Fruit fly (Drosophila melanogaster) whole organism, embryonic: ENCODE results near the gene CG12522.

ENCODE experiments used
- Awh ChIP-seq: fragments of 200-800 bp; sonication (Bioruptor generic); IDR thresholded peaks from 2 replicates; pipeline ENCODE4, ENCODE4 v1.3.6; 2022; ENCODE audit warnings: missing biosample characterization, missing genetic modification characterization
- BtbVII ChIP-seq: fragments of 200-800 bp; sonication (Bioruptor generic); optimal IDR thresholded peaks from 3 replicates; lab custom pipeline; 2017; ENCODE audit warnings: missing biosample characterization, mild to moderate bottlenecking, missing genetic modification characterization
- CG10209 ChIP-seq: fragments of 200-800 bp; sonication (Bioruptor generic); optimal IDR thresholded peaks from 3 replicates; lab custom pipeline; 2017; ENCODE audit warnings: missing biosample characterization, mild to moderate bottlenecking, missing genetic modification characterization, missing genetic modification reagents
- CG10267 ChIP-seq: fragments of 200-800 bp; sonication (Bioruptor generic); optimal IDR thresholded peaks from 2 replicates; lab custom pipeline; 2018; ENCODE audit warnings: missing biosample characterization, mild to moderate bottlenecking, missing genetic modification characterization, moderate library complexity
- CG12391 ChIP-seq: fragments of 200-800 bp; sonication (Bioruptor generic); optimal IDR thresholded peaks from 3 replicates; lab custom pipeline; 2018; ENCODE audit warnings: missing biosample characterization, mild to moderate bottlenecking, missing genetic modification characterization, moderate library complexity
- CG12744 ChIP-seq: fragments of 200-800 bp; sonication (Bioruptor generic); optimal IDR thresholded peaks from 2 replicates; lab custom pipeline; 2016; ENCODE audit warnings: missing biosample characterization, missing genetic modification characterization
- CG13123 ChIP-seq: fragments of 200-800 bp; sonication (Bioruptor generic); optimal IDR thresholded peaks from 2 replicates; lab custom pipeline; 2016; ENCODE audit warnings: missing biosample characterization, missing genetic modification characterization
- CG15269 ChIP-seq: fragments of 200-800 bp; sonication (Bioruptor generic); optimal IDR thresholded peaks from 2 replicates; lab custom pipeline; 2018; ENCODE audit warnings: missing biosample characterization, mild to moderate bottlenecking, missing genetic modification characterization, moderate library complexity
- CG15514 ChIP-seq: fragments of 200-800 bp; sonication (Bioruptor generic); optimal IDR thresholded peaks from 3 replicates; lab custom pipeline; 2017; ENCODE audit warnings: missing biosample characterization, missing genetic modification characterization, mild to moderate bottlenecking, moderate library complexity, missing genetic modification reagents
- CG15696 ChIP-seq: fragments of 200-800 bp; sonication (Bioruptor generic); optimal IDR thresholded peaks from 2 replicates; lab custom pipeline; 2019; ENCODE audit warnings: missing biosample characterization, mild to moderate bottlenecking, missing genetic modification characterization, moderate library complexity
- CG16815 ChIP-seq: fragments of 200-800 bp; sonication (Bioruptor generic); optimal IDR thresholded peaks from 3 replicates; lab custom pipeline; 2017; ENCODE audit warnings: missing biosample characterization, mild to moderate bottlenecking, missing genetic modification characterization
- CG16863 ChIP-seq: fragments of 200-800 bp; sonication (Bioruptor generic); optimal IDR thresholded peaks from 3 replicates; lab custom pipeline; 2016; ENCODE audit warnings: missing biosample characterization, missing genetic modification characterization
- CG1792 ChIP-seq: fragments of 200-800 bp; sonication (Bioruptor generic); optimal IDR thresholded peaks from 2 replicates; lab custom pipeline; 2016; ENCODE audit warnings: missing biosample characterization, missing genetic modification characterization
- CG18262 ChIP-seq: fragments of 200-800 bp; optimal IDR thresholded peaks from 3 replicates; lab custom pipeline; 2019; ENCODE audit warnings: missing biosample characterization, mild to moderate bottlenecking, missing genetic modification characterization, moderate library complexity
- CG18476 ChIP-seq: fragments of 200-800 bp; sonication (Bioruptor generic); optimal IDR thresholded peaks from 2 replicates; lab custom pipeline; 2016; ENCODE audit warnings: missing biosample characterization, mild to moderate bottlenecking, missing genetic modification characterization
- CG2129 ChIP-seq: fragments of 200-800 bp; sonication (Bioruptor generic); IDR thresholded peaks from 2 replicates; pipeline ENCODE4 v1.3.6; 2022; ENCODE audit warnings: missing biosample characterization, missing genetic modification characterization; ENCODE audit not compliant: partially characterized antibody
- CG34422 ChIP-seq: fragments of 200-800 bp; sonication (Bioruptor generic); IDR thresholded peaks from 3 replicates; pipeline ENCODE4 v1.3.6; 2022; ENCODE audit warnings: missing biosample characterization, missing genetic modification characterization
- CG4617 ChIP-seq: fragments of 200-800 bp; sonication (Bioruptor generic); optimal IDR thresholded peaks from 3 replicates; lab custom pipeline; 2016; ENCODE audit warnings: missing biosample characterization, missing genetic modification characterization, borderline replicate concordance
- Gsc ChIP-seq: fragments of 200-800 bp; sonication (Bioruptor generic); IDR thresholded peaks from 2 replicates; pipeline ENCODE4 v1.3.6; 2022; ENCODE audit warnings: missing biosample characterization, missing genetic modification characterization
- Lpt ChIP-seq: fragments of >200 bp; optimal IDR thresholded peaks from 2 replicates; lab custom pipeline; 2018; ENCODE audit warnings: missing biosample characterization, missing genetic modification characterization
- Nf-YA ChIP-seq: fragments of 200-800 bp; sonication (Bioruptor generic); IDR thresholded peaks from 2 replicates; pipeline ENCODE4 v1.3.6; 2022; ENCODE audit warnings: missing biosample characterization, missing genetic modification characterization
- NfI ChIP-seq: fragments of 200-800 bp; sonication (Bioruptor generic); optimal IDR thresholded peaks from 3 replicates; lab custom pipeline; 2018; ENCODE audit warnings: missing biosample characterization, mild to moderate bottlenecking, missing genetic modification characterization, moderate library complexity
- Opbp ChIP-seq: fragments of 200-800 bp; sonication (Bioruptor generic); IDR thresholded peaks from 3 replicates; pipeline ENCODE4 v1.3.6; 2022; ENCODE audit warnings: missing biosample characterization, missing genetic modification characterization; ENCODE audit not compliant: partially characterized antibody
- Ssrp ChIP-seq: fragments of 200-800 bp; sonication (Bioruptor generic); optimal IDR thresholded peaks from 2 replicates; lab custom pipeline; 2018; ENCODE audit warnings: missing biosample characterization, mild to moderate bottlenecking, missing genetic modification characterization, moderate library complexity
- Trl ChIP-seq, 3 experiments: fragments of >200 bp in 2 of 3; fragments of 200-800 bp in 1 of 3; sonication (Bioruptor generic) in 1 of 3; optimal IDR thresholded peaks; 2 replicates in 1 of 3; 3 replicates in 2 of 3; lab custom pipeline; 2016 to 2017; ENCODE audit warnings: missing biosample characterization in 1 of 3, missing genetic modification characterization in 1 of 3
- Vsx1 ChIP-seq: fragments of 200-800 bp; sonication (Bioruptor generic); optimal IDR thresholded peaks from 2 replicates; lab custom pipeline; 2017; ENCODE audit warnings: missing biosample characterization, mild to moderate bottlenecking, missing genetic modification characterization, missing genetic modification reagents
- YL-1 ChIP-seq: fragments of 200-800 bp; sonication (Bioruptor generic); optimal IDR thresholded peaks from 3 replicates; lab custom pipeline; 2017; ENCODE audit warnings: missing biosample characterization, mild to moderate bottlenecking, missing genetic modification characterization
- ap ChIP-seq: fragments of 200-800 bp; sonication (Bioruptor generic); IDR thresholded peaks from 2 replicates; pipeline ENCODE4 v1.3.6; 2022; ENCODE audit warnings: missing biosample characterization, missing genetic modification characterization
- bcd ChIP-seq: fragments of 200-800 bp; sonication (Bioruptor generic); optimal IDR thresholded peaks from 2 replicates; lab custom pipeline; 2017; ENCODE audit warnings: missing biosample characterization, mild to moderate bottlenecking, missing genetic modification characterization
- caup ChIP-seq: fragments of 200-800 bp; sonication (Bioruptor generic); optimal IDR thresholded peaks from 3 replicates; lab custom pipeline; 2017; ENCODE audit warnings: missing biosample characterization, mild to moderate bottlenecking, missing genetic modification characterization, moderate library complexity; ENCODE audit not compliant: severe bottlenecking
- corto ChIP-seq: fragments of 200-800 bp; sonication (Bioruptor generic); optimal IDR thresholded peaks from 2 replicates; lab custom pipeline; 2016; ENCODE audit warnings: missing biosample characterization, mild to moderate bottlenecking, missing genetic modification characterization, moderate library complexity
- cwo ChIP-seq: fragments of 200-800 bp; sonication (Bioruptor generic); optimal IDR thresholded peaks from 3 replicates; lab custom pipeline; 2017; ENCODE audit warnings: missing biosample characterization, missing genetic modification characterization, mild to moderate bottlenecking, moderate library complexity, missing genetic modification reagents
- gem ChIP-seq: fragments of 200-800 bp; sonication (Bioruptor generic); optimal IDR thresholded peaks from 2 replicates; lab custom pipeline; 2019; ENCODE audit warnings: missing biosample characterization, mild to moderate bottlenecking, missing genetic modification characterization, moderate library complexity
- hb ChIP-seq: fragments of 200-800 bp; sonication (Bioruptor generic); IDR thresholded peaks from 3 replicates; pipeline ENCODE4 v1.3.6; 2022; ENCODE audit warnings: missing biosample characterization, missing genetic modification characterization; ENCODE audit not compliant: partially characterized antibody
- hkb ChIP-seq, 2 experiments: fragments of 200-800 bp in 1 of 2; fragments of >200 bp in 1 of 2; sonication (Bioruptor generic) in 1 of 2; IDR thresholded peaks in 1 of 2; optimal IDR thresholded peaks in 1 of 2; 2 replicates each; pipeline versions ENCODE4 v1.3.6 to Lab custom; 2017 to 2022; ENCODE audit warnings: missing biosample characterization in 1 of 2, missing genetic modification characterization in 1 of 2
- lab ChIP-seq: fragments of 200-800 bp; sonication (Bioruptor generic); optimal IDR thresholded peaks from 3 replicates; lab custom pipeline; 2017; ENCODE audit warnings: missing biosample characterization, missing genetic modification characterization, mild to moderate bottlenecking, moderate library complexity, missing genetic modification reagents
- lov ChIP-seq, 2 experiments: fragments of 200-800 bp in 1 of 2; fragments of >200 bp in 1 of 2; sonication (Bioruptor generic) in 1 of 2; IDR thresholded peaks in 1 of 2; optimal IDR thresholded peaks in 1 of 2; 2 replicates in 1 of 2; 3 replicates in 1 of 2; pipeline versions ENCODE4 v1.3.6 to Lab custom; 2017 to 2022; ENCODE audit warnings: missing biosample characterization in 1 of 2, missing genetic modification characterization in 1 of 2
- p53 ChIP-seq: fragments of 200-800 bp; sonication (Bioruptor generic); optimal IDR thresholded peaks from 2 replicates; lab custom pipeline; 2016; ENCODE audit warnings: missing biosample characterization, missing genetic modification characterization
- pb ChIP-seq: fragments of 200-800 bp; sonication (Bioruptor generic); optimal IDR thresholded peaks from 3 replicates; lab custom pipeline; 2016; ENCODE audit warnings: missing biosample characterization, missing genetic modification characterization
- sens ChIP-seq: fragments of 200-800 bp; sonication (Bioruptor generic); peaks from one replicate; lab custom pipeline; 2016; ENCODE audit warnings: missing biosample characterization, missing genetic modification characterization
- sim ChIP-seq: fragments of 200-800 bp; sonication (Bioruptor generic); IDR thresholded peaks from 2 replicates; pipeline ENCODE4 v1.3.6; 2022; ENCODE audit warnings: missing biosample characterization, missing genetic modification characterization
- sisA ChIP-seq: fragments of 200-800 bp; sonication (Bioruptor generic); IDR thresholded peaks from 2 replicates; pipeline ENCODE4 v1.3.6; 2022; ENCODE audit warnings: missing biosample characterization, missing genetic modification characterization
- slp2 ChIP-seq: fragments of 200-800 bp; sonication (Bioruptor generic); optimal IDR thresholded peaks from 2 replicates; lab custom pipeline; 2016; ENCODE audit warnings: missing biosample characterization, missing genetic modification characterization
- stc ChIP-seq: fragments of 200-800 bp; sonication (Bioruptor generic); IDR thresholded peaks from 2 replicates; pipeline ENCODE4 v1.3.6; 2022; ENCODE audit warnings: missing biosample characterization, missing genetic modification characterization
- toy ChIP-seq: fragments of 200-800 bp; sonication (Bioruptor generic); IDR thresholded peaks from 2 replicates; pipeline ENCODE4 v1.3.6; 2022; ENCODE audit warnings: missing biosample characterization, missing genetic modification characterization
- wor ChIP-seq: fragments of 200-800 bp; sonication (Bioruptor generic); IDR thresholded peaks from 2 replicates; pipeline ENCODE4 v1.3.6; 2022; ENCODE audit warnings: missing biosample characterization, missing genetic modification characterization

The CG12522 gene

dm6 chr3L:11118627-11119395 lies 10.8 kb downstream of the CG12522 start (continued):
- TF ChIP-seq corto (GFP tag; lab: Kevin White, UChicago) (peak; percentile 74), NfI (GFP tag; lab: Kevin White, UChicago) (peak; percentile 65), BtbVII (peak; percentile 73), CG15696 (tag; lab: Kevin White, UChicago) (peak; percentile 88), CG10209 (GFP tag; lab: Kevin White, UChicago) (peak; percentile 81), hb (GFP tag; lab: Robert Waterston, UW) (no peak), CG18262 (tag; lab: Kevin White, UChicago) (peak; percentile 30), Vsx1 (GFP tag; lab: Kevin White, UChicago) (peak; percentile 71), wor (GFP tag; lab: Robert Waterston, UW) (no peak), CG16863 (peak; percentile 54), CG15269 (tag; lab: Kevin White, UChicago) (peak; percentile 62), Opbp (GFP tag; lab: Robert Waterston, UW) (0 out of 3 replicates have a peak, but pooled peaks have one; percentile 26), sisA (GFP tag; lab: Robert Waterston, UW) (no peak), stc (GFP tag; lab: Robert Waterston, UW) (peak; percentile 58; the same call in 1 of the 2 replicates), gem (tag; lab: Kevin White, UChicago) (peak; percentile 63), lab (GFP tag; lab: Kevin White, UChicago) (peak; percentile 92), CG16815 (peak; percentile 3), Gsc (GFP tag; lab: Robert Waterston, UW) (no peak), CG18476 (GFP tag; lab: Kevin White, UChicago) (peak; percentile 46), sim (GFP tag; lab: Robert Waterston, UW) (peak; percentile 77), caup (peak; percentile 86), Awh (GFP tag; lab: Robert Waterston, UW) (peak; percentile 67; the same call in 1 of the 2 replicates), CG34422 (GFP tag; lab: Robert Waterston, UW) (peak; percentile 80; the same call in 1 of the 3 replicates), bcd (GFP tag; lab: Kevin White, UChicago) (no peak), CG15514 (peak; percentile 73), CG1792 (GFP tag; lab: Kevin White, UChicago) (peak; percentile 69), Nf-YA (GFP tag; lab: Robert Waterston, UW) (peak; percentile 52; the same call in 1 of the 2 replicates), hkb (optimal IDR thresholded peaks at IDR 0.05; lab: Kevin White, UChicago) (no peak), hkb (GFP tag; IDR thresholded peaks at IDR 0.05; lab: Robert Waterston, UW) (peak; percentile 85), YL-1 (peak; percentile 91), lov (optimal IDR thresholded peaks at IDR 0.05; lab: Kevin White, UChicago) (no peak), lov (GFP tag; IDR thresholded peaks at IDR 0.05; lab: Robert Waterston, UW) (peak; percentile 84; the same call in 2 of the 3 replicates), ap (no peak), pb (GFP tag; lab: Kevin White, UChicago) (no peak), CG2129 (GFP tag; lab: Robert Waterston, UW) (no peak), CG4617 (GFP tag; lab: Kevin White, UChicago) (peak; percentile 12), CG10267 (tag; lab: Kevin White, UChicago) (peak; percentile 25), toy (GFP tag; lab: Robert Waterston, UW) (no peak), CG13123 (GFP tag; lab: Kevin White, UChicago) (peak; percentile 68), cwo (GFP tag; lab: Kevin White, UChicago) (peak; percentile 55), p53 (GFP tag; lab: Kevin White, UChicago) (peak; percentile 64), CG12744 (GFP tag; lab: Kevin White, UChicago) (peak; percentile 69), CG12391 (tag; lab: Kevin White, UChicago) (peak; percentile 29), sens (GFP tag; lab: Kevin White, UChicago) (peak; percentile 87), Ssrp (tag; lab: Kevin White, UChicago) (peak; percentile 2), Lpt (GFP tag; lab: Kevin White, UChicago) (no peak), Trl (optimal IDR thresholded peaks at IDR 0.05; lab: Kevin White, UChicago) (peak; percentile 77 to 78), Trl (GFP tag; optimal IDR thresholded peaks at IDR 0.05; lab: Kevin White, UChicago) (peak; percentile 59), slp2 (GFP tag; lab: Kevin White, UChicago) (peak; percentile 52)
